Fruit fly (Drosophila melanogaster) Kc167 (cell line): ENCODE data around the gene cue.

Source experiments
- Myc ChIP-seq: fragments of >200 bp; optimal IDR thresholded peaks from 2 replicates; lab custom pipeline; 2017; ENCODE audit warnings: missing external identifiers
- psq ChIP-seq: fragments of >200 bp; optimal IDR thresholded peaks from 2 replicates; lab custom pipeline; 2017; ENCODE audit warnings: missing external identifiers
- ttk ChIP-seq: sonication (Bioruptor generic); optimal IDR thresholded peaks from 2 replicates; lab custom pipeline; 2017; ENCODE audit warnings: missing external identifiers

DNA sequence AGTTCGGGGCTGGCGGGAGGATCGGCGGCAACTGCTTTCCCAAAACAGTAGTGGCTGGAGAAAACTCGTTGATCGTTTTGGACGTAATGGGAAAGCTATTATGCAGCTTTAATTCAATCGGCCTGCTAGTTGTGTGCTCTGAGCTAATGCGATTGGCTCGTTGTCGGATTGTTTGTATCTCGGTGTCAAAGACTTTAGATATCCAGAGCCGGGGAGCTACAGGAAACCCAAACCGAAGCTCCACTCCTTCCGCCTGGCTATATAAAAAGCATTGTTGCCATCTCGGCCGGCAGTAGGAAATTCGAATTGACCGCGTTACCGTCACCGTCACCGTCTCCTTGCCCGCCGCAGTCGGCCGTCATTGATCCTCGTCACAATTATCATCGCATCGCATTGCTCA lies 48.0 kb upstream of the cue start, which contains the start of gene CG12003:
- no peak for TF ChIP-seq psq (lab: Kevin White, UChicago)
- TF ChIP-seq ttk, result no peak
- TF ChIP-seq Myc (lab: Kevin White, UChicago), result no peak
